Worm (Caenorhabditis elegans) whole organism, L4 larva: ENCODE data around the gene srh-19.

Experiments used
- aly-2 ChIP-seq: sonication (generic microtip); optimal IDR thresholded peaks from 2 replicates; lab custom pipeline; 2018; ENCODE audit warnings: missing biosample characterization, missing genetic modification characterization
- ama-1 ChIP-seq: fragments of 150-350 bp; optimal IDR thresholded peaks from 2 replicates; lab custom pipeline; 2014; ENCODE audit warnings: inconsistent platforms, mixed read lengths
- ctbp-1 ChIP-seq: fragments of 200-800 bp; sonication (Bioruptor generic); IDR thresholded peaks from 2 replicates; pipeline ENCODE4 v1.3.6; 2022; ENCODE audit warnings: missing genetic modification reagents, missing genetic modification characterization, missing compliant biosample characterization
- fos-1 ChIP-seq: fragments of 150-350 bp; optimal IDR thresholded peaks from 2 replicates; lab custom pipeline; 2014; ENCODE audit warnings: missing biosample characterization, missing genetic modification characterization
- lin-38 ChIP-seq: fragments of 200-800 bp; sonication (Bioruptor generic); IDR thresholded peaks from 2 replicates; pipeline ENCODE4 v1.3.6; 2022; ENCODE audit warnings: missing genetic modification reagents, missing genetic modification characterization, missing compliant biosample characterization
- lin-39 ChIP-seq: fragments of 150-350 bp; optimal IDR thresholded peaks from 2 replicates; lab custom pipeline; 2014; ENCODE audit warnings: missing biosample characterization, missing genetic modification reagents, missing genetic modification characterization
- nhr-10 ChIP-seq: fragments of 150-350 bp; optimal IDR thresholded peaks from 2 replicates; lab custom pipeline; 2014; ENCODE audit warnings: missing biosample characterization, missing genetic modification characterization
- nhr-11 ChIP-seq: fragments of 150-350 bp; optimal IDR thresholded peaks from 2 replicates; lab custom pipeline; 2014; ENCODE audit warnings: missing biosample characterization, missing genetic modification characterization
- nhr-111 ChIP-seq: fragments of 200-800 bp; sonication (Bioruptor generic); optimal IDR thresholded peaks from 2 replicates; lab custom pipeline; 2018; ENCODE audit warnings: mild to moderate bottlenecking, missing genetic modification characterization, missing compliant biosample characterization
- unc-39 ChIP-seq: sonication (generic microtip); optimal IDR thresholded peaks from 2 replicates; lab custom pipeline; 2017; ENCODE audit warnings: missing biosample characterization, missing genetic modification characterization

DNA sequence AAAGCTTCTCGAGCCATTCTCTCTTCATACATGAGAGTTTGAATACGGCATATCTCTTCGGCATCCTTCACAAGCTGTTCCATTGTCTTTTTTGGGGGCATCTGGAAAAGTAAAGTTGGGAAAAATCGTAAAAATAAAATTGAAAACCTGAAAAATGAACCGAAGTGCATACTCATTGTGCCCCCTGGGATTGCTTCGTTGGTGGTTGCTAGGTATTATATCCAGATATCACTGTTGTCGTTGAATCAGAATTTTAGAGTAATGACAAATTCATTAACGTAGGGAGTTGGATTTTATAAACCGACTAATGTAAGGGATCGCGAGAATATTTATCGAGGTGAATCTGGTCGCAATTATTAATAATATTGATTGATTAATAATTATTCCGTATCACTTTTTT is 31.4 kb upstream of the srh-19 start, which contains the start of gene F56C3.10:
- TF ChIP-seq unc-39 (tag; lab: Kevin White, UChicago), result no peak
- no peak for TF ChIP-seq nhr-11
- TF ChIP-seq fos-1 (tag; lab: Kevin White, UChicago), result no peak
- no peak for TF ChIP-seq lin-39 (tag; lab: Kevin White, UChicago)
- no peak for TF ChIP-seq nhr-111 (GFP tag; lab: Kevin White, UChicago)
- no peak for TF ChIP-seq lin-38 (GFP tag; lab: Robert Waterston, UW)
- no peak for TF ChIP-seq ama-1 (lab: Kevin White, UChicago)
- TF ChIP-seq ctbp-1 (GFP tag; lab: Robert Waterston, UW), result no peak
- TF ChIP-seq nhr-10, result no peak
- no peak for TF ChIP-seq aly-2 (tag; lab: Kevin White, UChicago)
